Fruit fly (Drosophila melanogaster): ENCODE results near the gene CtsL3.
A peak's percentile ranks its signal among the peaks of the same experiment; 100 is the strongest.

The CtsL3 gene

dm6 chr3R:6007123-6008000, 19.7 kb downstream of the CtsL3 start (continued):
- TF ChIP-seq twi (tag; optimal IDR thresholded peaks at IDR 0.05) = peak; percentile 49
- TF ChIP-seq Lim3 (GFP tag; IDR thresholded peaks at IDR 0.05) = no peak
- peak; percentile 94 for TF ChIP-seq CG10321 (GFP tag; IDR thresholded peaks at IDR 0.05)
- peak; percentile 94 for TF ChIP-seq cg (GFP tag; optimal IDR thresholded peaks at IDR 0.05)
- TF ChIP-seq mirr (GFP tag; optimal IDR thresholded peaks at IDR 0.05) = peak; percentile 80
- TF ChIP-seq Chrac-16 (GFP tag; optimal IDR thresholded peaks at IDR 0.05) = no peak
- TF ChIP-seq abd-A (tag; optimal IDR thresholded peaks at IDR 0.05) = peak; percentile 97
- peak; percentile 40; the same call in 1 of the 2 replicates for TF ChIP-seq CG13287 (GFP tag; IDR thresholded peaks at IDR 0.05; ENCODE audit: partially characterized antibody)
- TF ChIP-seq Aef1 (GFP tag; IDR thresholded peaks at IDR 0.05) = no peak
- TF ChIP-seq CG31441 (GFP tag; IDR thresholded peaks at IDR 0.05) = no peak
- peak; percentile 40; the same call in 1 of the 2 replicates for TF ChIP-seq bbx (GFP tag; IDR thresholded peaks at IDR 0.05; ENCODE audit: partially characterized antibody)
- peak; percentile 83 for TF ChIP-seq CG32772 (GFP tag; IDR thresholded peaks at IDR 0.05)
- TF ChIP-seq zen (tag; optimal IDR thresholded peaks at IDR 0.05) = peak; percentile 40
- TF ChIP-seq Bgb (GFP tag; IDR thresholded peaks at IDR 0.05; ENCODE audit: partially characterized antibody) = peak; percentile 50; the same call in 1 of the 2 replicates
- TF ChIP-seq CG15269 (tag; optimal IDR thresholded peaks at IDR 0.05) = no peak
- peak; percentile 44 for TF ChIP-seq CG17912 (GFP tag; optimal IDR thresholded peaks at IDR 0.05)
- TF ChIP-seq vvl (GFP tag; IDR thresholded peaks at IDR 0.05) = peak; percentile 42

DNA sequence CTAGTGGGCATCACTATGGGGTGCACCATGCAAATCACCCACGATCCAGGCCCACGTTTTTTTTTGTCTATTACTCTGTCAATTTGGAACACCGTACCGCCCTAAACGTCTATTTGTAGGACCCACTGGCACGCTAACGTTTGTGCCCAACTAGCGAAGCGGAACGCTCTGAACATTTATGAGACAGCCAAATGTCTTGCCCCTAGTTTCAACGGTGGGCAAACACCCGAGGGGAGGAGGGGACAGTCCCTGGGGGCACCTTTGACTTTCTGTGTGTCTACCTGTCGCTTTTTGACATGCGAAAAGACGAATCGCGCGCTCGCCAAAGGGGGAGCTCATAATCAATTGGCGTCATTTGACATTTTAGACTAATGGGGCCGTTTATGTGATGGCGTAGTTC, 20.4 kb downstream of the CtsL3 start:
- TF ChIP-seq sug (tag; optimal IDR thresholded peaks at IDR 0.05) (peak; percentile 1), Fer2 (tag; optimal IDR thresholded peaks at IDR 0.05) (no peak), bab2 (GFP tag; optimal IDR thresholded peaks at IDR 0.05) (no peak), chinmo (GFP tag; IDR thresholded peaks at IDR 0.05; ENCODE audit: partially characterized antibody) (no peak), Deaf1 (tag; optimal IDR thresholded peaks at IDR 0.05) (no peak), crol (GFP tag; IDR thresholded peaks at IDR 0.05) (peak; percentile 72), CG33213 (GFP tag; optimal IDR thresholded peaks at IDR 0.05) (no peak), CG2889 (GFP tag; IDR thresholded peaks at IDR 0.05) (no peak), CG32532 (GFP tag; IDR thresholded peaks at IDR 0.05) (0 out of 2 replicates have a peak, but pooled peaks have one; percentile 5), CG8089 (GFP tag; optimal IDR thresholded peaks at IDR 0.05) (no peak), CG13624 (GFP tag; optimal IDR thresholded peaks at IDR 0.05) (no peak), CG33557 (GFP tag; optimal IDR thresholded peaks at IDR 0.05) (no peak), stc (GFP tag; IDR thresholded peaks at IDR 0.05) (no peak), CTCF (GFP tag; optimal IDR thresholded peaks at IDR 0.05) (no peak), mirr (GFP tag; optimal IDR thresholded peaks at IDR 0.05) (peak; percentile 6), phol (tag; optimal IDR thresholded peaks at IDR 0.05) (no peak), NFAT (GFP tag; IDR thresholded peaks at IDR 0.05) (peak; percentile 18; the same call in 1 of the 2 replicates), CG4360 (GFP tag; IDR thresholded peaks at IDR 0.05) (no peak), ATbp (GFP tag; optimal IDR thresholded peaks at IDR 0.05) (no peak), esg (GFP tag; conservative IDR thresholded peaks at IDR 0.05) (no peak), fd64A (GFP tag; optimal IDR thresholded peaks at IDR 0.05) (no peak), CG11085 (GFP tag; IDR thresholded peaks at IDR 0.05) (0 out of 2 replicates have a peak, but pooled peaks have one; percentile 34), CG7372 (GFP tag; IDR thresholded peaks at IDR 0.05) (no peak), prd (optimal IDR thresholded peaks at IDR 0.05) (no peak), prd (GFP tag; IDR thresholded peaks at IDR 0.05) (no peak), gcm2 (GFP tag; optimal IDR thresholded peaks at IDR 0.05) (no peak), Chrac-16 (GFP tag; optimal IDR thresholded peaks at IDR 0.05) (no peak), Hr78 (GFP tag; optimal IDR thresholded peaks at IDR 0.05) (no peak), MESR4 (GFP tag; optimal IDR thresholded peaks at IDR 0.05) (no peak), CG13296 (GFP tag; optimal IDR thresholded peaks at IDR 0.05) (no peak), Hand (GFP tag; optimal IDR thresholded peaks at IDR 0.05) (no peak), Med (GFP tag) (peak; percentile 89), MBD-R2 (GFP tag; IDR thresholded peaks at IDR 0.05) (0 out of 2 replicates have a peak, but pooled peaks have one; percentile 16), dimm (GFP tag; IDR thresholded peaks at IDR 0.05) (no peak)

Data from whole organism, embryonic.